Fruit fly (Drosophila melanogaster): ENCODE results near the gene CG13731.

dm6 chr3L:17420610-17421194 lies 31.9 kb upstream of the CG13731 start:
- TF ChIP-seq Dll (optimal IDR thresholded peaks at IDR 0.05) (no peak), CG8478 (optimal IDR thresholded peaks at IDR 0.05) (no peak), psq (optimal IDR thresholded peaks at IDR 0.05) (no peak), EcR (GFP tag; optimal IDR thresholded peaks at IDR 0.05) (peak in 1 of 2 experiments; percentile 80), usp (GFP tag; optimal IDR thresholded peaks at IDR 0.05) (no peak), pan (optimal IDR thresholded peaks at IDR 0.05) (no peak)

All from whole organism.